Worm (Caenorhabditis elegans) whole organism, young adult: ENCODE data around the gene cdc-73.
A peak's percentile ranks its signal among the peaks of the same experiment; 100 is the strongest.

Source experiments
- B0035.1 ChIP-seq: sonication (generic microtip); optimal IDR thresholded peaks from 2 replicates; lab custom pipeline; 2016; ENCODE audit warnings: missing genetic modification characterization, mild to moderate bottlenecking, missing compliant biosample characterization, missing genotype, missing genetic modification reagents
- C06A6.2 ChIP-seq: fragments of 200-800 bp; sonication (Bioruptor generic); conservative IDR thresholded peaks from 2 replicates; pipeline ENCODE4 v1.3.6; 2022; ENCODE audit warnings: missing genetic modification characterization, missing compliant biosample characterization
- C17E4.6 ChIP-seq: fragments of 200-800 bp; sonication (Bioruptor generic); IDR thresholded peaks from 2 replicates; pipeline ENCODE4 v1.3.6; 2022; ENCODE audit warnings: missing genetic modification reagents, missing genetic modification characterization, missing compliant biosample characterization
- F10E7.11 ChIP-seq: sonication (generic microtip); optimal IDR thresholded peaks from 2 replicates; lab custom pipeline; 2017; ENCODE audit warnings: mild to moderate bottlenecking, missing genetic modification characterization, moderate library complexity, missing compliant biosample characterization
- F22D6.2 ChIP-seq: sonication (generic microtip); optimal IDR thresholded peaks from 2 replicates; lab custom pipeline; 2016; ENCODE audit warnings: mild to moderate bottlenecking, missing genetic modification characterization, missing compliant biosample characterization
- F23B12.7 ChIP-seq: sonication (generic microtip); optimal IDR thresholded peaks from 2 replicates; lab custom pipeline; 2017; ENCODE audit warnings: missing genetic modification characterization, mild to moderate bottlenecking, missing compliant biosample characterization, antibody characterized with exemption, moderate library complexity; ENCODE audit not compliant: insufficient read depth
- K11D2.4 ChIP-seq: fragments of 200-800 bp; sonication (Bioruptor generic); IDR thresholded peaks from 2 replicates; pipeline ENCODE4 v1.3.6; 2022; ENCODE audit warnings: missing genetic modification reagents, missing genetic modification characterization, missing compliant biosample characterization
- Y53F4B.3 ChIP-seq: fragments of 200-800 bp; sonication (Bioruptor generic); IDR thresholded peaks from 2 replicates; pipeline ENCODE4 v1.3.6; 2022; ENCODE audit warnings: missing genetic modification reagents, missing genetic modification characterization, missing compliant biosample characterization
- Y53G8AR.9 ChIP-seq: fragments of 200-800 bp; sonication (Bioruptor generic); conservative IDR thresholded peaks from 2 replicates; pipeline ENCODE4 v1.3.6; 2022; ENCODE audit warnings: missing genetic modification reagents, missing genetic modification characterization, missing compliant biosample characterization
- Y67H2A.10 ChIP-seq: fragments of 200-800 bp; sonication (Bioruptor generic); conservative IDR thresholded peaks from 2 replicates; pipeline ENCODE4 v1.3.6; 2022; ENCODE audit warnings: missing genetic modification reagents, missing genetic modification characterization, missing compliant biosample characterization
- Y79H2A.3 ChIP-seq: fragments of 200-800 bp; sonication (Bioruptor generic); conservative IDR thresholded peaks from 2 replicates; pipeline ENCODE4 v1.3.6; 2022; ENCODE audit warnings: missing genetic modification reagents, missing genetic modification characterization, missing compliant biosample characterization
- ZK185.1 ChIP-seq: sonication (generic microtip); optimal IDR thresholded peaks from 2 replicates; lab custom pipeline; 2016; ENCODE audit warnings: mild to moderate bottlenecking, missing genetic modification characterization, missing compliant biosample characterization; ENCODE audit not compliant: poor library complexity, severe bottlenecking
- athp-1 ChIP-seq: sonication (generic microtip); optimal IDR thresholded peaks from 2 replicates; lab custom pipeline; 2017; ENCODE audit warnings: mild to moderate bottlenecking, missing genetic modification characterization, missing compliant biosample characterization
- attf-5 ChIP-seq: fragments of 200-800 bp; sonication (Bioruptor generic); optimal IDR thresholded peaks from 2 replicates; lab custom pipeline; 2018; ENCODE audit warnings: mild to moderate bottlenecking, missing genetic modification characterization, missing compliant biosample characterization
- attf-6 ChIP-seq: fragments of 200-800 bp; sonication (Bioruptor generic); IDR thresholded peaks from 2 replicates; pipeline ENCODE4 v1.3.6; 2022; ENCODE audit warnings: missing genetic modification reagents, missing genetic modification characterization, missing compliant biosample characterization
- ceh-27 ChIP-seq: fragments of 200-800 bp; sonication (Bioruptor generic); optimal IDR thresholded peaks from 2 replicates; lab custom pipeline; 2018; ENCODE audit warnings: mild to moderate bottlenecking, missing genetic modification characterization, moderate library complexity, missing compliant biosample characterization
- ceh-79 ChIP-seq: sonication (generic microtip); optimal IDR thresholded peaks from 2 replicates; lab custom pipeline; 2017; ENCODE audit warnings: mild to moderate bottlenecking, missing genetic modification characterization, missing compliant biosample characterization
- chd-7 ChIP-seq: sonication (generic microtip); optimal IDR thresholded peaks from 2 replicates; lab custom pipeline; 2016; ENCODE audit warnings: mild to moderate bottlenecking, missing genetic modification characterization, moderate library complexity, missing compliant biosample characterization
- egl-44 ChIP-seq: fragments of 200-800 bp; sonication (Bioruptor generic); IDR thresholded peaks from 2 replicates; pipeline ENCODE4 v1.3.6; 2022; ENCODE audit warnings: missing genetic modification reagents, missing genetic modification characterization, missing compliant biosample characterization
- ets-4 ChIP-seq: fragments of 200-800 bp; sonication (Bioruptor generic); optimal IDR thresholded peaks from 2 replicates; lab custom pipeline; 2018; ENCODE audit warnings: mild to moderate bottlenecking, missing genetic modification characterization, missing compliant biosample characterization
- hmg-1.2 ChIP-seq: fragments of 200-800 bp; sonication (Bioruptor generic); IDR thresholded peaks from 2 replicates; pipeline ENCODE4 v1.3.6; 2022; ENCODE audit warnings: missing genetic modification reagents, missing genetic modification characterization, missing compliant biosample characterization
- lin-35 ChIP-seq, 3 experiments: fragments of 150-350 bp in 2 of 3; sonication (generic microtip) in 1 of 3; optimal IDR thresholded peaks; 2 replicates each; lab custom pipeline; 2014 to 2018; ENCODE audit warnings: missing biosample characterization in 3 of 3, missing genetic modification characterization in 3 of 3, missing genetic modification reagents in 3 of 3
- lin-54 ChIP-seq: fragments of 200-800 bp; sonication (Bioruptor generic); optimal IDR thresholded peaks from 2 replicates; lab custom pipeline; 2018; ENCODE audit warnings: mild to moderate bottlenecking, missing genetic modification characterization, missing compliant biosample characterization
- lir-1 ChIP-seq: fragments of 200-800 bp; sonication (Bioruptor generic); conservative IDR thresholded peaks from 2 replicates; pipeline ENCODE4 v1.3.6; 2022; ENCODE audit warnings: missing genetic modification reagents, missing genetic modification characterization, missing compliant biosample characterization
- madf-10 ChIP-seq: sonication (generic microtip); optimal IDR thresholded peaks from 2 replicates; lab custom pipeline; 2016; ENCODE audit warnings: mild to moderate bottlenecking, missing genetic modification characterization, missing compliant biosample characterization
- madf-3 ChIP-seq: fragments of 200-800 bp; sonication (Bioruptor generic); IDR thresholded peaks from 2 replicates; pipeline ENCODE4 v1.3.6; 2022; ENCODE audit warnings: missing genetic modification reagents, missing genetic modification characterization, missing compliant biosample characterization
- madf-8 ChIP-seq: fragments of 200-800 bp; sonication (Bioruptor generic); conservative IDR thresholded peaks from 2 replicates; pipeline ENCODE4 v1.3.6; 2022; ENCODE audit warnings: missing genetic modification reagents, missing genetic modification characterization, missing compliant biosample characterization
- mcd-1 ChIP-seq: fragments of 200-800 bp; sonication (Bioruptor generic); IDR thresholded peaks from 2 replicates; pipeline ENCODE4 v1.3.6; 2022; ENCODE audit warnings: missing genetic modification reagents, missing genetic modification characterization, missing compliant biosample characterization
- mxl-1 ChIP-seq: sonication (generic microtip); optimal IDR thresholded peaks from 2 replicates; lab custom pipeline; 2016; ENCODE audit warnings: missing genetic modification characterization, missing compliant biosample characterization
- nfya-1 ChIP-seq: sonication (generic microtip); optimal IDR thresholded peaks from 2 replicates; lab custom pipeline; 2017; ENCODE audit warnings: antibody characterized with exemption, missing compliant biosample characterization, missing genetic modification characterization, borderline replicate concordance; ENCODE audit not compliant: insufficient read depth
- nfyb-1 ChIP-seq: fragments of 200-800 bp; sonication (Bioruptor generic); IDR thresholded peaks from 2 replicates; pipeline ENCODE4 v1.3.6; 2022; ENCODE audit warnings: missing genetic modification reagents, missing genetic modification characterization, missing compliant biosample characterization
- nhr-90 ChIP-seq: sonication (generic microtip); optimal IDR thresholded peaks from 2 replicates; lab custom pipeline; 2016; ENCODE audit warnings: missing genotype, mild to moderate bottlenecking, missing genetic modification characterization, missing compliant biosample characterization
- pbrm-1 ChIP-seq: fragments of 200-800 bp; sonication (Bioruptor generic); IDR thresholded peaks from 2 replicates; pipeline ENCODE4 v1.3.6; 2022; ENCODE audit warnings: missing genetic modification reagents, missing genetic modification characterization, missing compliant biosample characterization
- rcor-1 ChIP-seq: fragments of 200-800 bp; sonication (Bioruptor generic); IDR thresholded peaks from 2 replicates; pipeline ENCODE4 v1.3.6; 2022; ENCODE audit warnings: missing genetic modification reagents, missing genetic modification characterization, missing compliant biosample characterization
- rec-8 ChIP-seq, 2 experiments: sonication (generic microtip); optimal IDR thresholded peaks; 2 replicates each; lab custom pipeline; 2016; ENCODE audit warnings: mild to moderate bottlenecking in 2 of 2, missing genetic modification characterization in 2 of 2, missing genetic modification reagents in 2 of 2, missing genotype in 2 of 2, missing biosample characterization in 1 of 2, missing compliant biosample characterization in 1 of 2, moderate library complexity in 1 of 2
- repo-1 ChIP-seq: sonication (generic microtip); optimal IDR thresholded peaks from 2 replicates; lab custom pipeline; 2017; ENCODE audit warnings: mild to moderate bottlenecking, missing genetic modification characterization, missing compliant biosample characterization
- sdz-38 ChIP-seq: sonication (generic microtip); optimal IDR thresholded peaks from 2 replicates; lab custom pipeline; 2016; ENCODE audit warnings: missing genotype, missing genetic modification characterization, missing compliant biosample characterization
- sea-2 ChIP-seq: fragments of 200-800 bp; sonication (Bioruptor generic); IDR thresholded peaks from 2 replicates; pipeline ENCODE4 v1.3.6; 2022; ENCODE audit warnings: missing genetic modification characterization, missing compliant biosample characterization
- snpc-1.3 ChIP-seq: sonication (generic microtip); optimal IDR thresholded peaks from 2 replicates; lab custom pipeline; 2017; ENCODE audit warnings: missing genetic modification characterization, mild to moderate bottlenecking, missing compliant biosample characterization, antibody characterized with exemption, moderate library complexity, missing genotype, missing genetic modification reagents; ENCODE audit not compliant: insufficient read depth
- snpc-4 ChIP-seq, 5 experiments: fragments of 150-350 bp in 1 of 5; sonication (generic microtip) in 4 of 5; optimal IDR thresholded peaks; 2 replicates each; lab custom pipeline; 2014 to 2018; ENCODE audit warnings: missing genetic modification characterization in 5 of 5, missing biosample characterization in 3 of 5, antibody characterized with exemption in 2 of 5, mild to moderate bottlenecking in 2 of 5, missing compliant biosample characterization in 2 of 5, missing genotype in 2 of 5, moderate library complexity in 2 of 5, missing genetic modification reagents in 1 of 5
- somi-1 ChIP-seq: fragments of 200-800 bp; sonication (Bioruptor generic); optimal IDR thresholded peaks from 2 replicates; lab custom pipeline; 2018; ENCODE audit warnings: mild to moderate bottlenecking, missing genetic modification characterization, missing compliant biosample characterization
- tbp1 ChIP-seq: fragments of 200-800 bp; sonication (Bioruptor generic); optimal IDR thresholded peaks from 2 replicates; lab custom pipeline; 2018; ENCODE audit warnings: mild to moderate bottlenecking, missing genetic modification characterization, missing compliant biosample characterization
- zfh-2 ChIP-seq: fragments of 200-800 bp; sonication (Bioruptor generic); conservative IDR thresholded peaks from 2 replicates; pipeline ENCODE4 v1.3.6; 2022; ENCODE audit warnings: missing genetic modification reagents, missing genetic modification characterization, missing compliant biosample characterization
- ztf-25 ChIP-seq: fragments of 200-800 bp; sonication (Bioruptor generic); IDR thresholded peaks from 2 replicates; pipeline ENCODE4 v1.3.6; 2022; ENCODE audit warnings: missing genetic modification reagents, missing genetic modification characterization, missing compliant biosample characterization
- ztf-26 ChIP-seq: sonication (generic microtip); optimal IDR thresholded peaks from 2 replicates; lab custom pipeline; 2017; ENCODE audit warnings: missing genetic modification characterization, missing compliant biosample characterization

cdc-73 gene

ce11 chrIV:4018692-4019387 lies 23.5 kb upstream of the cdc-73 start (continued):
- no peak for TF ChIP-seq madf-10 (tag; lab: Kevin White, UChicago)
- TF ChIP-seq mxl-1 (tag; lab: Kevin White, UChicago): no peak
- TF ChIP-seq attf-6: no peak
- TF ChIP-seq nhr-90 (tag; lab: Kevin White, UChicago): no peak
- TF ChIP-seq lir-1 (GFP tag; lab: Robert Waterston, UW): no peak
- TF ChIP-seq ZK185.1 (tag; lab: Kevin White, UChicago): no peak
- TF ChIP-seq ets-4 (GFP tag; lab: Kevin White, UChicago): no peak
- TF ChIP-seq Y79H2A.3: no peak
- TF ChIP-seq mcd-1 (GFP tag; lab: Robert Waterston, UW): 0 out of 2 replicates have a peak, but pooled peaks have one; percentile 6
- TF ChIP-seq B0035.1 (tag; lab: Kevin White, UChicago): no peak
- TF ChIP-seq hmg-1.2 (GFP tag; lab: Robert Waterston, UW): no peak
- TF ChIP-seq zfh-2 (GFP tag; lab: Robert Waterston, UW): peak; percentile 86
- TF ChIP-seq ceh-27: no peak
- no peak for TF ChIP-seq Y53F4B.3 (GFP tag; lab: Robert Waterston, UW)
- TF ChIP-seq athp-1 (tag; lab: Kevin White, UChicago): peak; percentile 5
- TF ChIP-seq egl-44: no peak
- no peak for TF ChIP-seq nfya-1
- TF ChIP-seq rec-8 (tag; optimal IDR thresholded peaks at IDR 0.05; lab: Kevin White, UChicago): no peak
- no peak for TF ChIP-seq madf-8
- TF ChIP-seq C17E4.6: no peak
- TF ChIP-seq sea-2: no peak

ce11 chrIV:4019836-4020235 lies 22.5 kb upstream of the cdc-73 start:
- TF ChIP-seq snpc-1.3 (tag; lab: Kevin White, UChicago) (no peak), chd-7 (tag; lab: Kevin White, UChicago) (peak; percentile 15), somi-1 (GFP tag; lab: Kevin White, UChicago) (peak; percentile 56), ceh-79 (tag; lab: Kevin White, UChicago) (no peak), lir-1 (GFP tag; lab: Robert Waterston, UW) (no peak), hmg-1.2 (GFP tag; lab: Robert Waterston, UW) (peak; percentile 61; the same call in 1 of the 2 replicates), F10E7.11 (tag; lab: Kevin White, UChicago) (no peak), snpc-4 (GFP tag; optimal IDR thresholded peaks at IDR 0.05; lab: Kevin White, UChicago) (no peak), snpc-4 (tag; optimal IDR thresholded peaks at IDR 0.05; lab: Kevin White, UChicago) (peak in 1 of 4 experiments; percentile 29), F22D6.2 (tag; lab: Kevin White, UChicago) (no peak), lin-54 (GFP tag; lab: Kevin White, UChicago) (peak; percentile 18), Y67H2A.10 (no peak), sdz-38 (tag; lab: Kevin White, UChicago) (no peak), tbp1 (peak; percentile 19), lin-35 (GFP tag; optimal IDR thresholded peaks at IDR 0.05; lab: Kevin White, UChicago) (peak in 1 of 3 experiments; percentile 62), madf-3 (no peak), pbrm-1 (GFP tag; lab: Robert Waterston, UW) (0 out of 2 replicates have a peak, but pooled peaks have one; percentile 34), zfh-2 (GFP tag; lab: Robert Waterston, UW) (peak; percentile 86), F23B12.7 (peak; percentile 46), attf-5 (GFP tag; lab: Kevin White, UChicago) (peak; percentile 58), Y53G8AR.9 (GFP tag; lab: Robert Waterston, UW) (0 out of 2 replicates have a peak, but pooled peaks have one; percentile 11), C06A6.2 (GFP tag; lab: Robert Waterston, UW) (peak; percentile 45; the same call in 1 of the 2 replicates), madf-10 (tag; lab: Kevin White, UChicago) (peak; percentile 4), ztf-25 (GFP tag; lab: Robert Waterston, UW) (no peak), ztf-26 (peak; percentile 15), K11D2.4 (GFP tag; lab: Robert Waterston, UW) (no peak), rcor-1 (GFP tag; lab: Robert Waterston, UW) (peak; percentile 32; the same call in 1 of the 2 replicates), repo-1 (tag; lab: Kevin White, UChicago) (no peak), mxl-1 (tag; lab: Kevin White, UChicago) (no peak), nfyb-1 (GFP tag; lab: Robert Waterston, UW) (no peak)
